Fruit fly (Drosophila melanogaster) whole organism, embryonic: ENCODE data around the gene P5CDh2.

Source experiments
- CG14014 ChIP-seq: fragments of 200-800 bp; sonication (Bioruptor generic); IDR thresholded peaks from 2 replicates; pipeline ENCODE4 v1.3.6; 2022; ENCODE audit warnings: missing biosample characterization, missing genetic modification characterization
- CG15601 ChIP-seq: fragments of 200-800 bp; sonication (Bioruptor generic); optimal IDR thresholded peaks from 3 replicates; lab custom pipeline; 2019; ENCODE audit warnings: missing biosample characterization, mild to moderate bottlenecking, missing genetic modification characterization, moderate library complexity
- CG1647 ChIP-seq: fragments of 200-800 bp; sonication (Bioruptor generic); optimal IDR thresholded peaks from 3 replicates; lab custom pipeline; 2016; ENCODE audit warnings: missing biosample characterization, missing genetic modification characterization
- CG1792 ChIP-seq: fragments of 200-800 bp; sonication (Bioruptor generic); optimal IDR thresholded peaks from 2 replicates; lab custom pipeline; 2016; ENCODE audit warnings: missing biosample characterization, missing genetic modification characterization
- CG31224 ChIP-seq: fragments of 200-800 bp; sonication (Bioruptor generic); IDR thresholded peaks from 2 replicates; pipeline ENCODE4 v1.3.6; 2022; ENCODE audit warnings: missing biosample characterization, missing genetic modification characterization
- CG32772 ChIP-seq: fragments of 200-800 bp; sonication (Bioruptor generic); IDR thresholded peaks from 2 replicates; pipeline ENCODE4 v1.3.6; 2022; ENCODE audit warnings: missing biosample characterization, missing genetic modification characterization
- CG33557 ChIP-seq: fragments of 200-800 bp; sonication (Bioruptor generic); optimal IDR thresholded peaks from 2 replicates; lab custom pipeline; 2019; ENCODE audit warnings: missing biosample characterization, mild to moderate bottlenecking, missing genetic modification characterization, moderate library complexity
- CG34422 ChIP-seq: fragments of 200-800 bp; sonication (Bioruptor generic); IDR thresholded peaks from 3 replicates; pipeline ENCODE4 v1.3.6; 2022; ENCODE audit warnings: missing biosample characterization, missing genetic modification characterization
- CG3838 ChIP-seq: fragments of 200-800 bp; sonication (Bioruptor generic); optimal IDR thresholded peaks from 3 replicates; lab custom pipeline; 2016; ENCODE audit warnings: missing biosample characterization, missing genetic modification characterization
- CG4707 ChIP-seq: fragments of 200-800 bp; sonication (Bioruptor generic); optimal IDR thresholded peaks from 2 replicates; lab custom pipeline; 2018; ENCODE audit warnings: missing biosample characterization, mild to moderate bottlenecking, missing genetic modification characterization, moderate library complexity
- CG4730 ChIP-seq: fragments of 200-800 bp; sonication (Bioruptor generic); IDR thresholded peaks from 2 replicates; pipeline ENCODE4 v1.3.6; 2022; ENCODE audit warnings: missing biosample characterization, missing genetic modification characterization
- CG5180 ChIP-seq: fragments of 200-800 bp; sonication (Bioruptor generic); optimal IDR thresholded peaks from 3 replicates; lab custom pipeline; 2017; ENCODE audit warnings: missing biosample characterization, missing genetic modification characterization, mild to moderate bottlenecking, moderate library complexity, missing genetic modification reagents
- CG6175 ChIP-seq: fragments of 200-800 bp; sonication (Bioruptor generic); IDR thresholded peaks from 3 replicates; pipeline ENCODE4 v1.3.6; 2022; ENCODE audit warnings: missing biosample characterization, missing genetic modification characterization
- CG7963 ChIP-seq: fragments of 200-800 bp; sonication (Bioruptor generic); IDR thresholded peaks from 3 replicates; pipeline ENCODE4 v1.3.6; 2022; ENCODE audit warnings: missing biosample characterization, missing genetic modification characterization; ENCODE audit not compliant: partially characterized antibody
- CG8765 ChIP-seq: fragments of 200-800 bp; sonication (Bioruptor generic); IDR thresholded peaks from 2 replicates; pipeline ENCODE4 v1.3.6; 2022; ENCODE audit warnings: missing biosample characterization, missing genetic modification characterization
- D ChIP-seq, 2 experiments: fragments of 200-800 bp in 1 of 2; fragments of >200 bp in 1 of 2; sonication (Bioruptor generic) in 1 of 2; optimal IDR thresholded peaks; 2 replicates in 1 of 2; 3 replicates in 1 of 2; lab custom pipeline; 2017; ENCODE audit warnings: mild to moderate bottlenecking in 1 of 2, missing biosample characterization in 1 of 2, missing genetic modification characterization in 1 of 2, missing genetic modification reagents in 1 of 2
- Fer3 ChIP-seq: fragments of 200-800 bp; sonication (Bioruptor generic); optimal IDR thresholded peaks from 2 replicates; lab custom pipeline; 2018; ENCODE audit warnings: missing biosample characterization, mild to moderate bottlenecking, missing genetic modification characterization, moderate library complexity
- HHEX ChIP-seq: fragments of 200-800 bp; sonication (Bioruptor generic); optimal IDR thresholded peaks from 3 replicates; lab custom pipeline; 2017; ENCODE audit warnings: missing biosample characterization, mild to moderate bottlenecking, missing genetic modification characterization, missing genetic modification reagents
- HmgZ ChIP-seq: fragments of 200-800 bp; sonication (Bioruptor generic); optimal IDR thresholded peaks from 2 replicates; lab custom pipeline; 2018; ENCODE audit warnings: missing biosample characterization, mild to moderate bottlenecking, missing genetic modification characterization
- Hr3 ChIP-seq: fragments of 200-800 bp; sonication (Bioruptor generic); optimal IDR thresholded peaks from 3 replicates; lab custom pipeline; 2016; ENCODE audit warnings: missing biosample characterization, missing genetic modification characterization
- Nf-YB ChIP-seq: fragments of 200-800 bp; sonication (Bioruptor generic); optimal IDR thresholded peaks from 3 replicates; lab custom pipeline; 2019; ENCODE audit warnings: missing biosample characterization, mild to moderate bottlenecking, missing genetic modification characterization, moderate library complexity
- Tbp ChIP-seq: fragments of >200 bp; optimal IDR thresholded peaks from 2 replicates; lab custom pipeline; 2018; ENCODE audit warnings: missing biosample characterization, missing genetic modification characterization
- ac ChIP-seq: fragments of 200-800 bp; sonication (Bioruptor generic); optimal IDR thresholded peaks from 3 replicates; lab custom pipeline; 2017; ENCODE audit warnings: missing biosample characterization, mild to moderate bottlenecking, missing genetic modification characterization
- chn ChIP-seq: fragments of 200-800 bp; sonication (Bioruptor generic); optimal IDR thresholded peaks from 2 replicates; lab custom pipeline; 2016; ENCODE audit warnings: missing biosample characterization, missing genetic modification characterization
- ci ChIP-seq: fragments of 200-800 bp; sonication (Bioruptor generic); IDR thresholded peaks from 3 replicates; pipeline ENCODE4 v1.3.6; 2022; ENCODE audit warnings: missing biosample characterization, missing genetic modification characterization
- corto ChIP-seq: fragments of 200-800 bp; sonication (Bioruptor generic); optimal IDR thresholded peaks from 2 replicates; lab custom pipeline; 2016; ENCODE audit warnings: missing biosample characterization, mild to moderate bottlenecking, missing genetic modification characterization, moderate library complexity
- dati ChIP-seq: fragments of 200-800 bp; sonication (Bioruptor generic); IDR thresholded peaks from 2 replicates; pipeline ENCODE4 v1.3.6; 2022; ENCODE audit warnings: missing biosample characterization, missing genetic modification characterization
- exex ChIP-seq: fragments of 200-800 bp; sonication (Bioruptor generic); optimal IDR thresholded peaks from 4 replicates; lab custom pipeline; 2018; ENCODE audit warnings: missing biosample characterization, mild to moderate bottlenecking, missing genetic modification characterization, moderate library complexity
- eyg ChIP-seq: fragments of 200-800 bp; sonication (Bioruptor generic); optimal IDR thresholded peaks from 3 replicates; lab custom pipeline; 2016; ENCODE audit warnings: missing biosample characterization, missing genetic modification characterization
- fd3F ChIP-seq: fragments of 200-800 bp; sonication (Bioruptor generic); optimal IDR thresholded peaks from 2 replicates; lab custom pipeline; 2018; ENCODE audit warnings: missing biosample characterization, mild to moderate bottlenecking, missing genetic modification characterization, moderate library complexity
- grn ChIP-seq: fragments of 200-800 bp; sonication (Bioruptor generic); optimal IDR thresholded peaks from 3 replicates; lab custom pipeline; 2017; ENCODE audit warnings: missing biosample characterization, missing genetic modification characterization
- jumu ChIP-seq: fragments of 200-800 bp; sonication (Bioruptor generic); optimal IDR thresholded peaks from 3 replicates; lab custom pipeline; 2016; ENCODE audit warnings: missing biosample characterization, missing genetic modification characterization
- kay ChIP-seq: fragments of 200-800 bp; sonication (Bioruptor generic); optimal IDR thresholded peaks from 2 replicates; lab custom pipeline; 2016; ENCODE audit warnings: missing biosample characterization, missing genetic modification characterization
- prd ChIP-seq, 3 experiments: fragments of >200 bp in 2 of 3; fragments of 200-800 bp in 1 of 3; sonication (Bioruptor generic) in 1 of 3; optimal IDR thresholded peaks in 2 of 3; IDR thresholded peaks in 1 of 3; 2 replicates in 2 of 3; 3 replicates in 1 of 3; pipeline versions ENCODE4 v1.3.6 to Lab custom; 2017 to 2022; ENCODE audit warnings: missing biosample characterization in 1 of 3, missing genetic modification characterization in 1 of 3
- ro ChIP-seq: fragments of 200-800 bp; sonication (Bioruptor generic); IDR thresholded peaks from 2 replicates; pipeline ENCODE4 v1.3.6; 2022; ENCODE audit warnings: missing biosample characterization, missing genetic modification characterization
- run ChIP-seq: fragments of 200-800 bp; sonication (Bioruptor generic); optimal IDR thresholded peaks from 3 replicates; lab custom pipeline; 2018; ENCODE audit warnings: missing biosample characterization, mild to moderate bottlenecking, missing genetic modification characterization
- shn ChIP-seq: fragments of 200-800 bp; sonication (Bioruptor generic); optimal IDR thresholded peaks from 3 replicates; lab custom pipeline; 2016; ENCODE audit warnings: missing biosample characterization, missing genetic modification characterization
- sug ChIP-seq: fragments of 200-800 bp; optimal IDR thresholded peaks from 2 replicates; lab custom pipeline; 2019; ENCODE audit warnings: missing biosample characterization, mild to moderate bottlenecking, missing genetic modification characterization, moderate library complexity
- vnd ChIP-seq: fragments of 200-800 bp; sonication (Bioruptor generic); IDR thresholded peaks from 3 replicates; pipeline ENCODE4 v1.3.6; 2022; ENCODE audit warnings: missing biosample characterization, missing genetic modification characterization; ENCODE audit not compliant: partially characterized antibody
- wdn ChIP-seq: fragments of 200-800 bp; sonication (Bioruptor generic); IDR thresholded peaks from 2 replicates; pipeline ENCODE4 v1.3.6; 2022; ENCODE audit warnings: missing biosample characterization, missing genetic modification characterization
- wek ChIP-seq: fragments of 200-800 bp; sonication (Bioruptor generic); optimal IDR thresholded peaks from 3 replicates; lab custom pipeline; 2018; ENCODE audit warnings: missing biosample characterization, mild to moderate bottlenecking, missing genetic modification characterization, moderate library complexity
- zf30C ChIP-seq: fragments of 200-800 bp; sonication (Bioruptor generic); optimal IDR thresholded peaks from 3 replicates; lab custom pipeline; 2018; ENCODE audit warnings: missing biosample characterization, mild to moderate bottlenecking, missing genetic modification characterization
- zfh2 ChIP-seq: fragments of 200-800 bp; sonication (Bioruptor generic); optimal IDR thresholded peaks from 2 replicates; lab custom pipeline; 2016; ENCODE audit warnings: missing biosample characterization, missing genetic modification characterization

The P5CDh2 gene

dm6 chr3R:21864992-21865391 is 12.7 kb upstream of the P5CDh2 start, which contains the start of gene lsn (continued):
- no peak for TF ChIP-seq CG4730
- TF ChIP-seq jumu (GFP tag; lab: Kevin White, UChicago): no peak
- peak; percentile 59 for TF ChIP-seq CG15601 (tag; lab: Kevin White, UChicago)

dm6 chr3R:21867819-21868218 is 9.9 kb upstream of the P5CDh2 start, which contains the start of the genes CG6569 and Cby:
CG6569 (minus strand) TSS chr3R:21867919.
Cby (plus strand) TSS chr3R:21868003.
- TF ChIP-seq eyg (no peak), CG1647 (no peak), Hr3 (no peak), Nf-YB (no peak), ro (no peak), D (optimal IDR thresholded peaks at IDR 0.05; lab: Kevin White, UChicago) (no peak), D (GFP tag; optimal IDR thresholded peaks at IDR 0.05; lab: Kevin White, UChicago) (no peak), CG31224 (GFP tag; lab: Robert Waterston, UW) (no peak), prd (optimal IDR thresholded peaks at IDR 0.05; lab: Kevin White, UChicago) (no peak), prd (GFP tag; IDR thresholded peaks at IDR 0.05; lab: Robert Waterston, UW) (no peak), HmgZ (tag; lab: Kevin White, UChicago) (no peak), kay (GFP tag; lab: Kevin White, UChicago) (no peak), Tbp (GFP tag; lab: Kevin White, UChicago) (no peak), CG1792 (GFP tag; lab: Kevin White, UChicago) (no peak), vnd (GFP tag; lab: Robert Waterston, UW) (no peak), fd3F (GFP tag; lab: Kevin White, UChicago) (no peak), CG32772 (GFP tag; lab: Robert Waterston, UW) (no peak)

DNA sequence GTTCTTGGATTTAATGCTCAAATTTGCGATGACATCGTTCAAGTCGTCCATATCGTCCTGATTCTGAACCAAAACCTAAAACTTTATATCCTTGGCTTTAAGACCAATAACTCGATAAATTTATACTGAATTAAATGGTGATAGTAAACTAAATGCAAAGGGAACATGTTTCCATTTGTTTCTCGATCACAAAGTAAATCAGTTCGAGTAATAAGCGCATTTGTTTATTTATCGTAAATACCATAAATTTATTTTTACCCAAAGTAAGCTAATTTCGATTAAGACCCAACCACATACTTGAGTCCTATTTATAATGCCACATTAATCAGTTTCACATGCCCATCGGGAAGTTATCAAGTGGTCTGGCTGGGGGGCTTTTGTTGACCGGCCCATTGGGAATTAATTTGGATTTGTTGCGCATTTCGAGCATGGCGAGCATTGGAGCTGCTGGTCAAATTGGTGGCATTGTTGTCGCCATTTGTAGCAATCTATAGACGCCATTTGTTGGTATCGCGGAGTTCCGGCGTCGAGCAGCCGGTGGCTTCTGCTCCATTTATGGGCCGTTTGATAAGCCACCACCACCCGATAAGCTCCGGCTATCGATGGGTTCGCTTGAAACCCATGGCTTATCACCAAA is 8.2 kb upstream of the P5CDh2 start, which contains the start of gene CG31174:
CG31174 (minus strand) TSS at position 51 of the 637 bp plus-strand sequence.
- no peak for TF ChIP-seq CG8765 (GFP tag; lab: Robert Waterston, UW)
- TF ChIP-seq vnd (GFP tag; lab: Robert Waterston, UW): 0 out of 3 replicates have a peak, but pooled peaks have one; percentile 14
- TF ChIP-seq sug (tag; lab: Kevin White, UChicago): peak; percentile 97
- peak; percentile 77 for TF ChIP-seq CG6175 (GFP tag; lab: Robert Waterston, UW)
- TF ChIP-seq run (tag; lab: Kevin White, UChicago): peak; percentile 38
- peak; percentile 83 for TF ChIP-seq exex
- TF ChIP-seq ci (GFP tag; lab: Robert Waterston, UW): peak; percentile 19; the same call in 1 of the 3 replicates
- TF ChIP-seq CG7963 (GFP tag; lab: Robert Waterston, UW): no peak

dm6 chr3R:21870158-21870971 is 7.4 kb upstream of the P5CDh2 start, which contains the start of gene CG31431:
CG31431 (plus strand) TSS chr3R:21870681.
- TF ChIP-seq CG4707: peak; percentile 84
- peak; percentile 66 for TF ChIP-seq corto (GFP tag; lab: Kevin White, UChicago)
- peak; percentile 98 for TF ChIP-seq CG14014 (GFP tag; lab: Robert Waterston, UW)
- peak; percentile 97 for TF ChIP-seq wdn
- TF ChIP-seq chn (GFP tag; lab: Kevin White, UChicago): peak; percentile 94
- peak; percentile 97 for TF ChIP-seq zfh2 (GFP tag; lab: Kevin White, UChicago)
- peak; percentile 92 for TF ChIP-seq CG33557 (GFP tag; lab: Kevin White, UChicago)
- TF ChIP-seq shn (GFP tag; lab: Kevin White, UChicago): peak; percentile 94
- peak; percentile 98 for TF ChIP-seq Fer3 (tag; lab: Kevin White, UChicago)
- peak; percentile 88 for TF ChIP-seq ac
- peak; percentile 93 for TF ChIP-seq zf30C
- TF ChIP-seq grn (GFP tag; lab: Kevin White, UChicago): peak; percentile 99
- peak; percentile 87 for TF ChIP-seq wek (GFP tag; lab: Kevin White, UChicago)
- TF ChIP-seq CG3838 (GFP tag; lab: Kevin White, UChicago): peak; percentile 90
- TF ChIP-seq CG5180 (GFP tag; lab: Kevin White, UChicago): peak; percentile 89
- TF ChIP-seq dati (GFP tag; lab: Robert Waterston, UW): peak; percentile 93
- TF ChIP-seq CG34422 (GFP tag; lab: Robert Waterston, UW): peak; percentile 98
- peak; percentile 98 for TF ChIP-seq HHEX
